Fruit fly (Drosophila melanogaster): ENCODE data around the gene CG5004.

The CG5004 gene

dm6 chrX:17177606-17178005 is 70.2 kb downstream of the CG5004 start:
- no peak for TF ChIP-seq insv (optimal IDR thresholded peaks at IDR 0.05)
- TF ChIP-seq h (optimal IDR thresholded peaks at IDR 0.05): no peak
- no peak for TF ChIP-seq psq (optimal IDR thresholded peaks at IDR 0.05)
- no peak for TF ChIP-seq Sin3A (optimal IDR thresholded peaks at IDR 0.05)
- TF ChIP-seq Myc (optimal IDR thresholded peaks at IDR 0.05): no peak

DNA sequence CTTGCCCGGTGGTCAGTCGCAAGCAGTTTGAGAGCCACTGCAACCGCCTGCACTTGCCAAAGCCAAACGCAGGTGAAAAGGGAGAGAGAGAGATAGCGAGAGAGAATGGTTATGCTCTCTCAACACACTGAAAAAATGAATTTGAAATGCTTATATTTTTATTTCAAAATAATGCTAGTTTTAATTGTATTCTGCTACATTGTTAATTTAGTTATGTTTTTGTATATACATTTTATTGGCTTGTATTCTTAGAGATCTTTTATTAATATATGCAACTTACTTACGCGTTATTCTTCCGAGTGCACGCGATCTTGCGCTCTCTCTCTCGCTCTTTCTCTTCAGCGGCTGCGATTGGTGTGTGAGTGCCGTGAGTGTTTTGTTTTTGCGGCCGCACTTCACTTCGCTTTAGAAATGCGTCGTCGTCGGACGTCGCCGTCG is 71.1 kb downstream of the CG5004 start:
- TF ChIP-seq ttk (optimal IDR thresholded peaks at IDR 0.05): no peak
- no peak for TF ChIP-seq h (optimal IDR thresholded peaks at IDR 0.05)
- no peak for TF ChIP-seq insv (optimal IDR thresholded peaks at IDR 0.05)
- TF ChIP-seq psq (optimal IDR thresholded peaks at IDR 0.05): no peak
- TF ChIP-seq Sin3A (optimal IDR thresholded peaks at IDR 0.05): no peak
- TF ChIP-seq Myc (optimal IDR thresholded peaks at IDR 0.05): no peak

DNA sequence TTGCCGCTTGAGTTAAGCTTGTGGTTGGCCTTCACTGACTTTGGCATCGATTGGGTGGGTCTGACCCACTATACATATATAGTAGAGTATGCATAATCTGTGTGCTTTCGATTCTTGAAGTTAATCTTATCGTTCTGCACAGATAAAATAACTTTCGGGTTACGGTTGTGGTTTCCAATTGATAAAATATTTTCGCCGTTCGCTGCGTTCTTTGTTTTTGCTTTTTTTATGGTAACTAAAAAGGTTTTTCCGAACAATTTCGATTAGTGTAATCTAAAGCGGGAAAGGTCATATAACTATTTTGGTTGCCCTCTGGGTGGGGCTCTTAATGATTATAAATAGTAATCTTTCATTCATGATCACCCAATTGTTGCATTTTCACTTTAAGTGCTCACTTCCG is 73.1 kb downstream of the CG5004 start:
- TF ChIP-seq ttk (optimal IDR thresholded peaks at IDR 0.05) (no peak), Sin3A (optimal IDR thresholded peaks at IDR 0.05) (no peak), h (optimal IDR thresholded peaks at IDR 0.05) (no peak), Myc (optimal IDR thresholded peaks at IDR 0.05) (no peak), psq (optimal IDR thresholded peaks at IDR 0.05) (no peak)

- no peak for TF ChIP-seq ttk (optimal IDR thresholded peaks at IDR 0.05)
- no peak for TF ChIP-seq psq (optimal IDR thresholded peaks at IDR 0.05)
- TF ChIP-seq insv (optimal IDR thresholded peaks at IDR 0.05): no peak
- TF ChIP-seq h (optimal IDR thresholded peaks at IDR 0.05): no peak
- TF ChIP-seq Sin3A (optimal IDR thresholded peaks at IDR 0.05): no peak
- no peak for TF ChIP-seq Myc (optimal IDR thresholded peaks at IDR 0.05)
Measured at dm6 chrX:17181264-17182198, 74.1 kb downstream of the CG5004 start.

dm6 chrX:17183486-17183885 is 76.1 kb downstream of the CG5004 start:
- TF ChIP-seq ttk (optimal IDR thresholded peaks at IDR 0.05) (no peak), Sin3A (optimal IDR thresholded peaks at IDR 0.05) (no peak), Myc (optimal IDR thresholded peaks at IDR 0.05) (no peak), h (optimal IDR thresholded peaks at IDR 0.05) (no peak), insv (optimal IDR thresholded peaks at IDR 0.05) (no peak), psq (optimal IDR thresholded peaks at IDR 0.05) (no peak)

All from Kc167 (cell line).